Worm (Caenorhabditis elegans): ENCODE measurements around the gene wee-1.3.
A peak's percentile ranks its signal among the peaks of the same experiment; 100 is the strongest.

wee-1.3 gene

DNA sequence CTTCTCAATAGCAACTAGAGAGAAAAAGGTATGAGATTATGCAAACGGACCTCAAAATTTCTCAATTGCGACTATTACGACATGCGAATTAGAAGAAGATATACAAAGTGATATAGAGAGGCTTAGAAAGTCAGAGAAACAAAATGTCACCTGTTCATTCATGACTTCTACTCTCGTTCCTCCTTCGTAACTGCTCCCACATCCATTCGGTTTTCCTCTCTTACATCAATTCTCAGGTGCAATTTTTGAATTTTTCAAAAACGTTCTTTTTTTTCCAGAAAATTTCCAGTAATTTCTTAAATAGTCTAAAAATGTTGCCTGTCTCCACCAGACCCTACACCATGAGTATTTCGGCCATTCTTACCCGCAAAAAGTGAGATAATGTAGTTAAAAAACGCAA is 48.4 kb upstream of the wee-1.3 start:
- TF ChIP-seq T20F7.1 (GFP tag; optimal IDR thresholded peaks at IDR 0.05) (no peak), cey-2 (tag; optimal IDR thresholded peaks at IDR 0.05; ENCODE audit: borderline replicate concordance, insufficient read depth) (no peak), dmd-9 (GFP tag; IDR thresholded peaks at IDR 0.05) (no peak), vab-7 (GFP tag; IDR thresholded peaks at IDR 0.05) (no peak), lin-13 (GFP tag; optimal IDR thresholded peaks at IDR 0.05) (no peak)

DNA sequence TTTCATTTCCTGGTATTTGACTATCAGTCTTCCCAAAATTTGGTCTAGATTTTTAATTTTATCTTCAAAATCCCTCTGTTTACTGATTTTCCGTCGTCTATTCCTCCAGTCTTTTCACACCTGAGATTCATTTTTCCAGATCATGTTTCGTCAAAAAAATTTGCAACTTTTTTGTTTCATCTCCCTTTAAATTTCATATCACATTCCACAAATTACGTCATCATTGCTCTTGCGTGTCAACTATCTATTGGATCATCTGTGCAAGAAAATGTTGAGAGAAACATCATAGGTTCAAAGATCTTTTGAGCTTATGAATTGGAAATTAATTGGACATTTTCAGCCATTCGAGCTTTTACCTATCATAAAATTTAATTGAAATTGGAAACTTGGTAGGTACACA is 43.1 kb upstream of the wee-1.3 start:
- no peak for TF ChIP-seq nhr-42 (GFP tag; IDR thresholded peaks at IDR 0.05)
- no peak for TF ChIP-seq F37D6.2 (tag; optimal IDR thresholded peaks at IDR 0.05)
- TF ChIP-seq nhr-11 (tag; optimal IDR thresholded peaks at IDR 0.05) = peak; percentile 3

DNA sequence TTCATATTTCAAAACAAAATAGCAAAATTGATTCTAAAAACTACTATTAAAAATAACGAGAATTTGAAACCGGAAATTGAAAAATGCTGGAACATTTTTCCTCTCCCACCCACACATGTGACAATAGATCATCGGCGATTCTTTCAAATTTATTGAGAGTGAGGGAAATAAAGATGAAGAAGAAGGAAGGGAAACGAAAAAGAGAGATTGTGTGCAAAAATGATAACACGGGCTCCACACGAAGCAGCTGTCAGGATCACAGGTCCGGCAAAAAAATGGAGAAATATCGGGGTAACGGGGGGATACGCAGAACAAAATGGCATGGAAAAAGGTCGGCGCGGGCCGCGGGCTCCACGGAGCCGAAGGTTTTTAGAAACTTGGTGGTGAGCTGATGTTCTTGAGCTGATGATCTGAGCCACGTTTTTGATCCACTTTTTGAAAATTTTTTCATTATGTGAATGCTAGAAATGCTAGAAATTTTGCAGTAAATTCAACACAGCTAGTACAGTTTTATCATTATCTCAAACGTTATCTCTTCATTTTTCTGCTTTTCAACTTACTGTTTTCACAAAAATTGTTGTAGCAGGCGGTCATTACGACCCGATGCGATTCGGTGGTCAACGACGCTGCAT is 41.5 kb upstream of the wee-1.3 start, which contains the start of gene shk-1:
TSS of gene shk-1 (plus strand) at position 582 of the 632 bp plus-strand sequence.
- no peak for TF ChIP-seq pha-4 (GFP tag; IDR thresholded peaks at IDR 0.05)
- TF ChIP-seq pha-4 (tag; optimal IDR thresholded peaks at IDR 0.05) = no peak
- TF ChIP-seq php-3 (GFP tag; IDR thresholded peaks at IDR 0.05) = no peak
- no peak for TF ChIP-seq lin-29 (GFP tag; IDR thresholded peaks at IDR 0.05)
- TF ChIP-seq rbr-2 (tag; optimal IDR thresholded peaks at IDR 0.05) = no peak
- no peak for TF ChIP-seq skn-1 (tag; optimal IDR thresholded peaks at IDR 0.05)
- TF ChIP-seq zfp-2 (tag; optimal IDR thresholded peaks at IDR 0.05) = no peak
- no peak for TF ChIP-seq fkh-10 (GFP tag; optimal IDR thresholded peaks at IDR 0.05)
- peak; percentile 48 for TF ChIP-seq hlh-11 (tag; optimal IDR thresholded peaks at IDR 0.05)
- TF ChIP-seq egl-27 (tag; optimal IDR thresholded peaks at IDR 0.05) = no peak
- TF ChIP-seq nhr-10 (tag; optimal IDR thresholded peaks at IDR 0.05) = no peak
- peak in 1 of 2 experiments; percentile 44 for TF ChIP-seq daf-16 (GFP tag; optimal IDR thresholded peaks at IDR 0.05)
- TF ChIP-seq daf-16 (tag; optimal IDR thresholded peaks at IDR 0.05) = no peak
- TF ChIP-seq ctbp-1 (GFP tag; IDR thresholded peaks at IDR 0.05) = no peak
- TF ChIP-seq ama-1 (optimal IDR thresholded peaks at IDR 0.05) = no peak
- no peak for TF ChIP-seq lin-1 (GFP tag; IDR thresholded peaks at IDR 0.05)
- 0 out of 2 replicates have a peak, but pooled peaks have one; percentile 19 for TF ChIP-seq ZK337.2 (GFP tag; IDR thresholded peaks at IDR 0.05)
- no peak for TF ChIP-seq ceh-20 (GFP tag; IDR thresholded peaks at IDR 0.05)
- TF ChIP-seq dmd-9 (GFP tag; IDR thresholded peaks at IDR 0.05) = no peak
- TF ChIP-seq daf-12 (tag; optimal IDR thresholded peaks at IDR 0.05) = no peak
- no peak for TF ChIP-seq duxl-1 (tag; optimal IDR thresholded peaks at IDR 0.05; ENCODE audit: poor library complexity)
- TF ChIP-seq nhr-237 (tag; optimal IDR thresholded peaks at IDR 0.05) = no peak
- no peak for TF ChIP-seq F44E2.7 (GFP tag; IDR thresholded peaks at IDR 0.05)
- TF ChIP-seq unc-62 (GFP tag; optimal IDR thresholded peaks at IDR 0.05 in 1 of 2) = peak in 1 of 2 experiments; percentile 11
- no peak for TF ChIP-seq unc-62 (tag; optimal IDR thresholded peaks at IDR 0.05)
- no peak for TF ChIP-seq ztf-11 (tag; optimal IDR thresholded peaks at IDR 0.05)
- no peak; the same call in 1 of the 2 replicates for TF ChIP-seq set-16 (GFP tag; IDR thresholded peaks at IDR 0.05)
- TF ChIP-seq nhr-11 (tag; optimal IDR thresholded peaks at IDR 0.05) = peak; percentile 90
- no peak for TF ChIP-seq lim-7 (GFP tag; IDR thresholded peaks at IDR 0.05)
- no peak for TF ChIP-seq lsy-2 (tag; optimal IDR thresholded peaks at IDR 0.05)
- no peak for TF ChIP-seq aly-2 (tag; optimal IDR thresholded peaks at IDR 0.05)
- TF ChIP-seq lin-13 (GFP tag; optimal IDR thresholded peaks at IDR 0.05) = no peak
- TF ChIP-seq unc-130 (GFP tag; optimal IDR thresholded peaks at IDR 0.05) = no peak
- no peak for TF ChIP-seq F49E8.2 (tag; optimal IDR thresholded peaks at IDR 0.05; ENCODE audit: borderline replicate concordance)
- no peak for TF ChIP-seq madf-5 (GFP tag; IDR thresholded peaks at IDR 0.05)
- no peak for TF ChIP-seq zag-1 (tag; optimal IDR thresholded peaks at IDR 0.05)
- peak; percentile 13 for TF ChIP-seq hlh-30 (tag; optimal IDR thresholded peaks at IDR 0.05; ENCODE audit: insufficient read depth)
- no peak for TF ChIP-seq Y105C5A.15 (GFP tag; IDR thresholded peaks at IDR 0.05)
- TF ChIP-seq lir-3 (tag; optimal IDR thresholded peaks at IDR 0.05) = no peak
- no peak for TF ChIP-seq nhr-111 (GFP tag; optimal IDR thresholded peaks at IDR 0.05)
- no peak for TF ChIP-seq nhr-6 (tag; optimal IDR thresholded peaks at IDR 0.05)
- TF ChIP-seq ztf-7 (tag; optimal IDR thresholded peaks at IDR 0.05) = no peak

Measured in whole organism, L4 larva.